Worm (Caenorhabditis elegans): ENCODE data around the gene dbt-1.

Gene dbt-1

DNA sequence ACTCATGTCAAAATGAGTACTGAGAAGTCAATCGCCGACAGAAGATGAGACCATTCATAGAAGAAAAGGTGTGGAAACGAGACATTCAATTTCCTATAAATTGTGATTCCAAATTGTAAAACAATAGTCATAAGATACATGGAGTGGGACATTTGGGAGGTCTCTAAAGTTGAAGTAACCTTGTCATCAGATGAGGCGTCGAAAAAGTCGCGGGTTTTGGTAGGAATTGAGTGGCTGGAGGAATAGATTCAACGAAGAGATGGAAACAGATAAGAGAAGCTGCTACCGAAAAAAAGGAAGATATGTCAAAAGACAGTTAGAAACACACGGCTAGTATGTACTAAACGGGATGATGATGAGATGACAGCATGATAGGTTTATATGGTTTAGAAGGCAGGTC lies 14.3 kb downstream of the dbt-1 start:
- TF ChIP-seq hlh-30 (tag; optimal IDR thresholded peaks at IDR 0.05; ENCODE audit: insufficient read depth) (peak; percentile 61), lsy-2 (tag; optimal IDR thresholded peaks at IDR 0.05) (no peak), daf-19 (GFP tag; conservative IDR thresholded peaks at IDR 0.05) (no peak), ZK546.5 (tag; optimal IDR thresholded peaks at IDR 0.05) (no peak), aha-1 (tag) (peak; percentile 66)

DNA sequence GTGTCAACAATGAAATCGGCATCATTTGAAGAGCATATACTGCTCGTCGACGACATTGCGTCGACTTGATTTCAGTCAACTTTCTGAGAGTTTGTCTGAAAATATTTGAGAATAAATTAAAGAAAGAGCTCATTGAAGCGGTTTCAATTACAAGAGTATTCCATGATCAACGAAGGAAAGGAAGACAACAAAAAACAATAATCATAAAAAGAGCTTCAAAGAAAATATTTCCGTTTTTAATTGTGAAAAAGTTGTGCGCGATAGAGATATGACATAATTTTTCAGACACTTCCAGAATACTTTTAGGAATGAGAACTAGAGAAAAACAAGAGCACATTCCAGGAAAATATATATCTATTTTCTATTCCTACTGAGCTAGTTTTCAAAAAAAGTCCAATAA lies 16.4 kb downstream of the dbt-1 start, which contains the start of gene spv-1:
Gene spv-1 (minus strand): TSS at position 101 of the 400 bp plus-strand sequence.
- TF ChIP-seq lin-1 (GFP tag; IDR thresholded peaks at IDR 0.05) (no peak), unc-130 (GFP tag; optimal IDR thresholded peaks at IDR 0.05) (no peak), php-3 (GFP tag; IDR thresholded peaks at IDR 0.05) (no peak), ama-1 (optimal IDR thresholded peaks at IDR 0.05) (no peak), nhr-111 (GFP tag; optimal IDR thresholded peaks at IDR 0.05) (no peak), ceh-44 (GFP tag; IDR thresholded peaks at IDR 0.05) (no peak), unc-62 (GFP tag; optimal IDR thresholded peaks at IDR 0.05 in 1 of 2) (no peak), unc-62 (tag; optimal IDR thresholded peaks at IDR 0.05) (no peak), vab-7 (GFP tag; IDR thresholded peaks at IDR 0.05) (no peak), ZK337.2 (GFP tag; IDR thresholded peaks at IDR 0.05) (no peak), madf-9 (GFP tag; conservative IDR thresholded peaks at IDR 0.05) (no peak), ceh-20 (GFP tag; IDR thresholded peaks at IDR 0.05) (no peak)

ce11 chrII:7921155-7921554 lies 23.9 kb downstream of the dbt-1 start:
- TF ChIP-seq ces-1 (GFP tag; optimal IDR thresholded peaks at IDR 0.05) (peak; percentile 72), F37D6.2 (tag; optimal IDR thresholded peaks at IDR 0.05) (no peak), unc-62 (GFP tag; optimal IDR thresholded peaks at IDR 0.05 in 1 of 2) (peak in 1 of 2 experiments; percentile 97), unc-62 (tag; optimal IDR thresholded peaks at IDR 0.05) (no peak), ctbp-1 (GFP tag; IDR thresholded peaks at IDR 0.05) (0 out of 2 replicates have a peak, but pooled peaks have one; percentile 52), fkh-10 (GFP tag; optimal IDR thresholded peaks at IDR 0.05) (peak; percentile 70)

- TF ChIP-seq ces-1 (GFP tag; optimal IDR thresholded peaks at IDR 0.05) (peak; percentile 36), fkh-10 (GFP tag; optimal IDR thresholded peaks at IDR 0.05) (peak; percentile 80), hlh-11 (tag; optimal IDR thresholded peaks at IDR 0.05) (no peak)
Measured at ce11 chrII:7920178-7920577, 24.8 kb downstream of the dbt-1 start.

DNA sequence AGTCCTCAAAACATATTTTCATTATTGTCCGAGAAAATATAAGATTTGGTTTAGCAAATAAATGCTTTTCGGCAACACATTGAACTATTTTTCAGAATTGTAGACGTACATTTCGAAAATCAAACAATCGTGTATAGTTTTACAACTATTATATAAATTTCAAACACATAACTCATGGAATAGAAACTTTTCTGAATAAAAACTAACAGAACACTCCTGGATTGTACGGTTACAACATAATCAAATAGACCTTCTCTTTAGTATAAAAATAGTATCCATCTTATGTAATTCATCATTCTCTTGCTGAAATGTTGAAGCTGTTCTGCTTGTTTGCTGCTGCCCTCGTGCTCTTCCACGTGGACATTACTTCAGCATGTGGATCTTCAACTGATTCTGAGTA lies 34.0 kb downstream of the dbt-1 start, which contains the start of gene ZK675.4:
Gene ZK675.4 (plus strand): TSS at position 301 of the 400 bp plus-strand sequence.
- TF ChIP-seq F26F4.8 (GFP tag; conservative IDR thresholded peaks at IDR 0.05) (no peak), dmd-8 (GFP tag; IDR thresholded peaks at IDR 0.05) (no peak), aha-1 (tag) (peak; percentile 38)

DNA sequence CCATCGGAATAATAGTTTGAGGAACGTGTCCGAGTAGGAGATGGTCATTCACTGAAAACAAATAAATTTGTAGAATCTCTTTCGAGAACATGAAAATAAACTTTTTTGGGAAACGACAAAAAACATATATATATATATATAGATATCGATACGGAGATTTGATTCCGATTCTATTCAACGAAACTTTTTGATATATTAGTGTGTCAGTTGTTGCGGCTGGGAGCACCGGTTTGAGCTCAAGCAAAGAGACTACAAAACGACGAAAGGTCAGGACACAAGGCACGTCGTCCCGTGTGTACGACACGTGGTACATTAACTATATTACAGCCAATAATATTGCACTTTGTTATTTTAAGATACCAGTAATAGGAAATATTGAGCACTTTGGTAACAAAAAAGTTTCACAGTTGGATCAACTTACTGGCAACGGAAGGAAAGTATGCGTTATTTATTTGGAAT lies 37.4 kb downstream of the dbt-1 start, which contains the start of gene best-23:
Gene best-23 (minus strand): TSS at position 51 of the 459 bp plus-strand sequence.
- TF ChIP-seq rbr-2 (tag; optimal IDR thresholded peaks at IDR 0.05) (no peak), F49E8.2 (tag; optimal IDR thresholded peaks at IDR 0.05; ENCODE audit: borderline replicate concordance) (no peak), nhr-11 (tag; optimal IDR thresholded peaks at IDR 0.05) (peak; percentile 6), hlh-30 (tag; optimal IDR thresholded peaks at IDR 0.05; ENCODE audit: insufficient read depth) (peak; percentile 45), hlh-11 (tag; optimal IDR thresholded peaks at IDR 0.05) (peak; percentile 22)

DNA sequence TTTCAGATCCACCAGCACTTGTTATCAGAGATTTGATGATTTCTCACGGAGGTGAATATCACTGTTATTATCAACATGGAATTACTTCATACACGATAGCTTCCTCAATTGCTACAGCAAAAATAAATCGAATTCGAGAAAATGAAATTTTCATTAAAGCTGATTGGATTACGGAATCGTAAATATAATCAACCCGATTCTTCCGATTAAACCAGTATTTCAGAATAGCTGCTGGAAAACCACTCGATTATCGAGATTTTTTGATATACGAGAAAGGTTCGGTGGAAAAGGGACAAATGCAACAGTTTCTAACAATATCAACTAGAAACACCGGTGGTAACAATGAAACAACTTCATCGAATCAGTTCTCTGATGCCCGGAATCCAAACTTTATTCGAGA lies 43.0 kb downstream of the dbt-1 start:
- TF ChIP-seq lsy-2 (tag; optimal IDR thresholded peaks at IDR 0.05) (no peak), nhr-42 (GFP tag; IDR thresholded peaks at IDR 0.05) (no peak), skn-1 (tag; optimal IDR thresholded peaks at IDR 0.05) (no peak), arid-1 (GFP tag; conservative IDR thresholded peaks at IDR 0.05) (no peak), F26F4.8 (GFP tag; conservative IDR thresholded peaks at IDR 0.05) (no peak), daf-8 (GFP tag; IDR thresholded peaks at IDR 0.05) (no peak)
